Worm (Caenorhabditis elegans): Measurements from ENCODE around the gene ZK54.3.
"Not testable (repeated sequence)": the region's sequence is repeated elsewhere in the genome, so short reads cannot be mapped to it uniquely, and the experiment has no call there.

ZK54.3 gene

DNA sequence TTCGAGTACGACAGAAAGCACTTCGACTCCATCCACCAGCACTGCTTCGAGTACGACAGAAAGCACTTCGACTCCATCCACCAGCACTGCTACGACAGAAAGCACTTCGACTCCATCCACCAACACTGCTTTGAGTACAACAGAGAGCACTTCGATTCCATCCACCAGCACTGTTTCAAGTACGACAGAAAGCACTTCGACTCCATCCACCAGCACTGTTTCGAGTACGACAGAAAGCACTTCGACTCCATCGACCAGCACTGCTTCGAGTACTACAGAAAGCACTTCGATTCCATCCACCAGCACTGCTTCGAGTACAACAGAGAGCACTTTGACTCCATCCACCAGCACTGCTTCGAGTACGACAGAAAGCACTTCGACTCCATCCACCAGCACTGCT lies 21.6 kb downstream of the ZK54.3 start:
- TF ChIP-seq egl-18 (GFP tag; IDR thresholded peaks at IDR 0.05) (0 out of 2 replicates have a peak, but pooled peaks have one; percentile 48), egl-44 (GFP tag; IDR thresholded peaks at IDR 0.05) (0 out of 2 replicates have a peak, but pooled peaks have one; percentile 60), bed-1 (GFP tag; IDR thresholded peaks at IDR 0.05) (0 out of 2 replicates have a peak, but pooled peaks have one; percentile 21), ceh-58 (GFP tag; IDR thresholded peaks at IDR 0.05) (peak; percentile 91; the same call in 1 of the 2 replicates), pbrm-1 (GFP tag; IDR thresholded peaks at IDR 0.05) (0 out of 2 replicates have a peak, but pooled peaks have one; percentile 42), aptf-2 (GFP tag; conservative IDR thresholded peaks at IDR 0.05) (peak; percentile 38; the same call in 1 of the 2 replicates), madf-6 (GFP tag; IDR thresholded peaks at IDR 0.05) (0 out of 2 replicates have a peak, but pooled peaks have one; percentile 13), nfya-2 (GFP tag; IDR thresholded peaks at IDR 0.05) (0 out of 2 replicates have a peak, but pooled peaks have one; percentile 32), aptf-3 (GFP tag; IDR thresholded peaks at IDR 0.05) (peak; percentile 71; the same call in 1 of the 2 replicates), nhr-120 (GFP tag; IDR thresholded peaks at IDR 0.05) (0 out of 2 replicates have a peak, but pooled peaks have one; percentile 19)

DNA sequence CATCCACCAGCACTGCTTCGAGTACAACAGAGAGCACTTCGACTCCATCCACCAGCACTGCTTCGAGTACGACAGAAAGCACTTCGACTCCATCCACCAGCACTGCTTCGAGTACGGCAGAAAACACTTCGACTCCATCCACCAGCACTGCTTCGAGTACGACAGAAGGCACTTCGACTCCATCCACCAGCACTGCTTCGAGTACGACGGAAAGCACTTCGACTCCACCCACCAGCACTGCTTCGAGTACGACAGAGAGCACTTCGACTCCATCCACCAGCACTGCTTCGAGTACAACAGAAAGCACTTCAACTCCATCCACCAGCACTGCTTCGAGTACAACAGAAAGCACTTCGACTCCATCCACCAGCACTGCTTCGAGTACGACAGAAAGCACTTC lies 22.1 kb downstream of the ZK54.3 start:
- TF ChIP-seq C17E4.6 (GFP tag; IDR thresholded peaks at IDR 0.05) = 0 out of 2 replicates have a peak, but pooled peaks have one; percentile 35
- peak; percentile 71; the same call in 1 of the 2 replicates for TF ChIP-seq hsf-1 (GFP tag; IDR thresholded peaks at IDR 0.05)
- TF ChIP-seq ceh-91 (GFP tag; IDR thresholded peaks at IDR 0.05) = 0 out of 2 replicates have a peak, but pooled peaks have one; percentile 10
- 0 out of 2 replicates have a peak, but pooled peaks have one; percentile 12 for TF ChIP-seq pbrm-1 (GFP tag; IDR thresholded peaks at IDR 0.05)
- TF ChIP-seq mcd-1 (GFP tag; IDR thresholded peaks at IDR 0.05) = peak; percentile 31; the same call in 1 of the 2 replicates
- TF ChIP-seq Y56A3A.18 (GFP tag; IDR thresholded peaks at IDR 0.05) = 0 out of 2 replicates have a peak, but pooled peaks have one; percentile 59
- TF ChIP-seq attf-3 (GFP tag; conservative IDR thresholded peaks at IDR 0.05) = peak; percentile 45; the same call in 1 of the 2 replicates
- 0 out of 2 replicates have a peak, but pooled peaks have one; percentile 69 for TF ChIP-seq sea-2 (GFP tag; IDR thresholded peaks at IDR 0.05)
- TF ChIP-seq lin-26 (GFP tag; IDR thresholded peaks at IDR 0.05) = peak; percentile 68; the same call in 1 of the 2 replicates
- TF ChIP-seq rcor-1 (GFP tag; IDR thresholded peaks at IDR 0.05) = peak; percentile 64
- peak; percentile 90; the same call in 1 of the 2 replicates for TF ChIP-seq ceh-58 (GFP tag; IDR thresholded peaks at IDR 0.05)
- 0 out of 2 replicates have a peak, but pooled peaks have one; percentile 41 for TF ChIP-seq nfyb-1 (GFP tag; IDR thresholded peaks at IDR 0.05)
- TF ChIP-seq ztf-25 (GFP tag; IDR thresholded peaks at IDR 0.05) = peak; percentile 41; the same call in 1 of the 2 replicates
- TF ChIP-seq egl-18 (GFP tag; IDR thresholded peaks at IDR 0.05) = peak; percentile 86
- 0 out of 2 replicates have a peak, but pooled peaks have one; percentile 65 for TF ChIP-seq ceh-40 (GFP tag; IDR thresholded peaks at IDR 0.05)
- 0 out of 2 replicates have a peak, but pooled peaks have one; percentile 60 for TF ChIP-seq lag-1 (GFP tag; IDR thresholded peaks at IDR 0.05)
- TF ChIP-seq F33H1.4 (GFP tag; IDR thresholded peaks at IDR 0.05) = peak; percentile 28; the same call in 1 of the 2 replicates
- TF ChIP-seq nhr-120 (GFP tag; IDR thresholded peaks at IDR 0.05) = peak; percentile 77; the same call in 1 of the 2 replicates
- TF ChIP-seq ekl-4 (GFP tag; IDR thresholded peaks at IDR 0.05) = peak; percentile 30; the same call in 1 of the 2 replicates
- TF ChIP-seq let-526 (GFP tag; IDR thresholded peaks at IDR 0.05) = peak; percentile 13
- peak; percentile 40; the same call in 1 of the 2 replicates for TF ChIP-seq attf-6 (GFP tag; IDR thresholded peaks at IDR 0.05)
- TF ChIP-seq F37B4.10 (GFP tag; IDR thresholded peaks at IDR 0.05) = peak; percentile 76; the same call in 1 of the 2 replicates
- TF ChIP-seq cebp-1 (GFP tag; IDR thresholded peaks at IDR 0.05) = peak; percentile 39; the same call in 1 of the 2 replicates
- not testable (repeated sequence) for TF ChIP-seq cebp-1 (tag; optimal IDR thresholded peaks at IDR 0.05)
- TF ChIP-seq egrh-3 (GFP tag; IDR thresholded peaks at IDR 0.05) = 0 out of 2 replicates have a peak, but pooled peaks have one; percentile 6
- peak; percentile 85 for TF ChIP-seq madf-3 (GFP tag; IDR thresholded peaks at IDR 0.05)
- TF ChIP-seq Y53G8AR.9 (GFP tag; conservative IDR thresholded peaks at IDR 0.05) = peak; percentile 36; the same call in 1 of the 2 replicates
- TF ChIP-seq Y95B8A.8 (GFP tag; IDR thresholded peaks at IDR 0.05) = peak; percentile 57
- TF ChIP-seq D2030.7 (GFP tag; IDR thresholded peaks at IDR 0.05) = peak; percentile 16; the same call in 1 of the 2 replicates
- peak; percentile 87; the same call in 1 of the 2 replicates for TF ChIP-seq bed-1 (GFP tag; IDR thresholded peaks at IDR 0.05)
- TF ChIP-seq dox-1 (GFP tag; IDR thresholded peaks at IDR 0.05) = peak; percentile 30; the same call in 1 of the 2 replicates
